Fruit fly (Drosophila melanogaster): ENCODE results near the gene CG4887.
A peak's percentile ranks its signal among the peaks of the same experiment; 100 is the strongest.

dm6 chr2L:1169867-1170415 is 2.9 kb upstream of the CG4887 start, which contains the start of the genes CG31922 and Plap:
- TF ChIP-seq cg (GFP tag; optimal IDR thresholded peaks at IDR 0.05), result no peak
- no peak for TF ChIP-seq Drgx (GFP tag; IDR thresholded peaks at IDR 0.05)
- peak; percentile 57 for TF ChIP-seq CG33213 (GFP tag; optimal IDR thresholded peaks at IDR 0.05)
- TF ChIP-seq CG3281 (GFP tag; optimal IDR thresholded peaks at IDR 0.05), result peak; percentile 63
- TF ChIP-seq CTCF (GFP tag; optimal IDR thresholded peaks at IDR 0.05), result no peak
- TF ChIP-seq cad (GFP tag; optimal IDR thresholded peaks at IDR 0.05), result no peak
- TF ChIP-seq CG13287 (GFP tag; IDR thresholded peaks at IDR 0.05; ENCODE audit: partially characterized antibody), result peak; percentile 95
- TF ChIP-seq Chrac-16 (GFP tag; optimal IDR thresholded peaks at IDR 0.05), result peak; percentile 64
- peak in 1 of 2 experiments; percentile 8 for TF ChIP-seq tll (GFP tag; optimal IDR thresholded peaks at IDR 0.05)
